Worm (Caenorhabditis elegans) whole organism, L2 larva: ENCODE measurements around the gene Y69E1A.1.

Experiments used
- C34F6.9 ChIP-seq: fragments of 150-350 bp; optimal IDR thresholded peaks from 2 replicates; lab custom pipeline; 2014; ENCODE audit warnings: missing biosample characterization, missing genetic modification characterization
- F13H6.1 ChIP-seq: sonication (generic microtip); optimal IDR thresholded peaks from 2 replicates; lab custom pipeline; 2016; ENCODE audit warnings: missing genetic modification characterization, missing compliant biosample characterization
- R02D3.7 ChIP-seq: fragments of 150-350 bp; optimal IDR thresholded peaks from 2 replicates; lab custom pipeline; 2014; ENCODE audit warnings: missing biosample characterization, missing genetic modification characterization
- Y55F3AM.14 ChIP-seq: fragments of 200-800 bp; sonication (Bioruptor generic); optimal IDR thresholded peaks from 2 replicates; lab custom pipeline; 2018; ENCODE audit warnings: mild to moderate bottlenecking, missing genetic modification characterization, missing compliant biosample characterization
- ZK546.5 ChIP-seq: sonication (generic microtip); optimal IDR thresholded peaks from 2 replicates; lab custom pipeline; 2017; ENCODE audit warnings: missing biosample characterization, missing genetic modification characterization
- alr-1 ChIP-seq: fragments of 150-350 bp; optimal IDR thresholded peaks from 2 replicates; lab custom pipeline; 2014; ENCODE audit warnings: missing biosample characterization, missing genetic modification characterization
- aly-2 ChIP-seq: fragments of 150-350 bp; optimal IDR thresholded peaks from 2 replicates; lab custom pipeline; 2014; ENCODE audit warnings: missing biosample characterization, missing genetic modification characterization
- ama-1 ChIP-seq: fragments of 150-350 bp; optimal IDR thresholded peaks from 2 replicates; lab custom pipeline; 2018; ENCODE audit warnings: inconsistent platforms
- blmp-1 ChIP-seq: sonication (generic microtip); optimal IDR thresholded peaks from 2 replicates; lab custom pipeline; 2017; ENCODE audit warnings: missing genetic modification characterization, mild to moderate bottlenecking, missing compliant biosample characterization, antibody characterized with exemption, moderate library complexity; ENCODE audit not compliant: insufficient read depth
- ceh-16 ChIP-seq: fragments of 150-350 bp; optimal IDR thresholded peaks from 2 replicates; lab custom pipeline; 2014; ENCODE audit warnings: missing biosample characterization, missing genetic modification characterization
- ceh-82 ChIP-seq: fragments of 150-350 bp; optimal IDR thresholded peaks from 2 replicates; lab custom pipeline; 2014; ENCODE audit warnings: missing biosample characterization, missing genetic modification characterization
- crh-2 ChIP-seq: sonication (generic microtip); optimal IDR thresholded peaks from 2 replicates; lab custom pipeline; 2017; ENCODE audit warnings: missing biosample characterization, missing genetic modification characterization
- egl-27 ChIP-seq: sonication (generic microtip); optimal IDR thresholded peaks from 3 replicates; lab custom pipeline; 2017; ENCODE audit warnings: missing biosample characterization, missing genetic modification reagents, missing genetic modification characterization
- elt-1 ChIP-seq: fragments of 150-350 bp; optimal IDR thresholded peaks from 2 replicates; lab custom pipeline; 2014; ENCODE audit warnings: missing biosample characterization, missing genetic modification characterization
- elt-3 ChIP-seq: sonication (generic microtip); optimal IDR thresholded peaks from 2 replicates; lab custom pipeline; 2017; ENCODE audit warnings: missing biosample characterization, missing genetic modification characterization
- fos-1 ChIP-seq: fragments of 150-350 bp; optimal IDR thresholded peaks from 2 replicates; lab custom pipeline; 2014; ENCODE audit warnings: missing biosample characterization, missing genetic modification characterization
- gmeb-1 ChIP-seq: fragments of 150-350 bp; optimal IDR thresholded peaks from 2 replicates; lab custom pipeline; 2014; ENCODE audit warnings: missing biosample characterization, missing genetic modification characterization
- lin-11 ChIP-seq: fragments of 150-350 bp; sonication (generic microtip); optimal IDR thresholded peaks from 2 replicates; lab custom pipeline; 2014; ENCODE audit warnings: missing biosample characterization, missing genetic modification characterization, inconsistent platforms, mixed read lengths
- lin-13 ChIP-seq: fragments of 150-350 bp; optimal IDR thresholded peaks from 2 replicates; lab custom pipeline; 2014; ENCODE audit warnings: missing biosample characterization, missing genetic modification reagents, missing genetic modification characterization
- lin-39 ChIP-seq: fragments of 150-350 bp; optimal IDR thresholded peaks from 2 replicates; lab custom pipeline; 2014; ENCODE audit warnings: missing biosample characterization, missing genetic modification reagents, missing genetic modification characterization
- lsy-2 ChIP-seq, 2 experiments: fragments of 150-350 bp in 1 of 2; sonication (generic microtip) in 1 of 2; optimal IDR thresholded peaks; 2 replicates each; lab custom pipeline; 2014 to 2017; ENCODE audit warnings: missing biosample characterization in 2 of 2, missing genetic modification characterization in 2 of 2
- mab-5 ChIP-seq: fragments of 150-350 bp; optimal IDR thresholded peaks from 2 replicates; lab custom pipeline; 2014; ENCODE audit warnings: missing biosample characterization, missing genetic modification characterization
- mbf-1 ChIP-seq: sonication (generic microtip); optimal IDR thresholded peaks from 2 replicates; lab custom pipeline; 2017; ENCODE audit warnings: missing biosample characterization, missing genetic modification characterization
- mdl-1 ChIP-seq, 2 experiments: fragments of 150-350 bp in 1 of 2; sonication (generic microtip) in 1 of 2; optimal IDR thresholded peaks; 2 replicates each; lab custom pipeline; 2017; ENCODE audit warnings: missing biosample characterization in 2 of 2, missing genetic modification characterization in 2 of 2
- nhr-10 ChIP-seq: sonication (generic microtip); optimal IDR thresholded peaks from 2 replicates; lab custom pipeline; 2017; ENCODE audit warnings: missing biosample characterization, missing genetic modification characterization
- nhr-11 ChIP-seq: fragments of 150-350 bp; optimal IDR thresholded peaks from 2 replicates; lab custom pipeline; 2014; ENCODE audit warnings: missing biosample characterization, missing genetic modification characterization
- nhr-12 ChIP-seq: fragments of 150-350 bp; optimal IDR thresholded peaks from 2 replicates; lab custom pipeline; 2014; ENCODE audit warnings: missing biosample characterization, missing genetic modification characterization
- nhr-129 ChIP-seq: fragments of 150-350 bp; optimal IDR thresholded peaks from 2 replicates; lab custom pipeline; 2014; ENCODE audit warnings: missing biosample characterization, missing genetic modification characterization
- nhr-21 ChIP-seq: fragments of 150-350 bp; optimal IDR thresholded peaks from 2 replicates; lab custom pipeline; 2014; ENCODE audit warnings: missing biosample characterization, missing genetic modification characterization
- nhr-23 ChIP-seq: fragments of 150-350 bp; optimal IDR thresholded peaks from 2 replicates; lab custom pipeline; 2014; ENCODE audit warnings: missing biosample characterization, missing genetic modification reagents, missing genetic modification characterization
- nhr-237 ChIP-seq: fragments of 150-350 bp; optimal IDR thresholded peaks from 2 replicates; lab custom pipeline; 2014; ENCODE audit warnings: missing biosample characterization, missing genetic modification characterization
- nhr-25 ChIP-seq: fragments of 150-350 bp; sonication (generic microtip); optimal IDR thresholded peaks from 3 replicates; lab custom pipeline; 2014; ENCODE audit warnings: missing biosample characterization, missing genetic modification characterization
- nhr-77 ChIP-seq: fragments of 150-350 bp; optimal IDR thresholded peaks from 2 replicates; lab custom pipeline; 2014; ENCODE audit warnings: missing biosample characterization, missing genetic modification characterization
- peb-1 ChIP-seq: fragments of 150-350 bp; optimal IDR thresholded peaks from 2 replicates; lab custom pipeline; 2014; ENCODE audit warnings: missing biosample characterization, missing genetic modification characterization
- sem-4 ChIP-seq: fragments of 150-350 bp; optimal IDR thresholded peaks from 2 replicates; lab custom pipeline; 2014; ENCODE audit warnings: missing biosample characterization, missing genetic modification reagents, missing genetic modification characterization
- skn-1 ChIP-seq: sonication (generic microtip); optimal IDR thresholded peaks from 2 replicates; lab custom pipeline; 2017; ENCODE audit warnings: missing biosample characterization, missing genetic modification characterization
- sma-3 ChIP-seq: sonication (generic microtip); optimal IDR thresholded peaks from 2 replicates; lab custom pipeline; 2016; ENCODE audit warnings: missing genetic modification reagents, missing genetic modification characterization, missing compliant biosample characterization
- sma-9 ChIP-seq, 2 experiments: fragments of 150-350 bp in 1 of 2; sonication (generic microtip) in 1 of 2; optimal IDR thresholded peaks; 2 replicates each; lab custom pipeline; 2014 to 2016; ENCODE audit warnings: missing genetic modification characterization in 2 of 2, mild to moderate bottlenecking in 1 of 2, missing biosample characterization in 1 of 2, missing compliant biosample characterization in 1 of 2, missing genetic modification reagents in 1 of 2, moderate library complexity in 1 of 2
- snpc-4 ChIP-seq: fragments of 150-350 bp; optimal IDR thresholded peaks from 2 replicates; lab custom pipeline; 2014; ENCODE audit warnings: missing biosample characterization, missing genetic modification characterization
- unc-39 ChIP-seq: fragments of 150-350 bp; optimal IDR thresholded peaks from 2 replicates; lab custom pipeline; 2014; ENCODE audit warnings: missing biosample characterization, missing genetic modification characterization
- unc-55 ChIP-seq: fragments of 150-350 bp; sonication (generic microtip); optimal IDR thresholded peaks from 3 replicates; lab custom pipeline; 2014; ENCODE audit warnings: missing biosample characterization, missing genetic modification reagents, missing genetic modification characterization
- unc-62 ChIP-seq: fragments of 150-350 bp; optimal IDR thresholded peaks from 2 replicates; lab custom pipeline; 2014; ENCODE audit warnings: missing biosample characterization, missing genetic modification reagents, missing genetic modification characterization
- zag-1 ChIP-seq: fragments of 150-350 bp; optimal IDR thresholded peaks from 2 replicates; lab custom pipeline; 2014; ENCODE audit warnings: missing biosample characterization, missing genetic modification characterization
- ztf-1 ChIP-seq: fragments of 200-800 bp; sonication (Bioruptor generic); conservative IDR thresholded peaks from 2 replicates; pipeline ENCODE4 v1.3.6; 2022; ENCODE audit warnings: missing genetic modification characterization, missing compliant biosample characterization
- ztf-11 ChIP-seq: sonication (generic microtip); optimal IDR thresholded peaks from 2 replicates; lab custom pipeline; 2017; ENCODE audit warnings: missing biosample characterization, missing genetic modification characterization
- ztf-4 ChIP-seq: fragments of 150-350 bp; optimal IDR thresholded peaks from 2 replicates; lab custom pipeline; 2014; ENCODE audit warnings: missing biosample characterization, missing genetic modification characterization

Y69E1A.1 gene

ce11 chrIV:10950363-10951214 is 1.9 kb upstream of the Y69E1A.1 start:
- TF ChIP-seq nhr-23 (tag; lab: Kevin White, UChicago) (peak; percentile 72), ama-1 (lab: Kevin White, UChicago) (no peak)

ce11 chrIV:10949510-10949909 is 813 bp upstream of the Y69E1A.1 start, which contains the start of gene nsph-3.1:
Gene nsph-3.1, plus strand, starts transcription at chrIV:10949810.
- TF ChIP-seq nhr-23 (tag; lab: Kevin White, UChicago), result no peak
- TF ChIP-seq R02D3.7 (tag; lab: Kevin White, UChicago), result no peak
- no peak for TF ChIP-seq ceh-82
- no peak for TF ChIP-seq fos-1 (tag; lab: Kevin White, UChicago)
- no peak for TF ChIP-seq skn-1 (tag; lab: Kevin White, UChicago)
- TF ChIP-seq C34F6.9, result no peak
- no peak for TF ChIP-seq ztf-1
- TF ChIP-seq sem-4 (tag; lab: Kevin White, UChicago), result no peak
- no peak for TF ChIP-seq lin-39 (tag; lab: Kevin White, UChicago)
- no peak for TF ChIP-seq sma-9 (GFP tag; optimal IDR thresholded peaks at IDR 0.05; lab: Kevin White, UChicago)
- TF ChIP-seq sma-9 (tag; optimal IDR thresholded peaks at IDR 0.05; lab: Kevin White, UChicago), result no peak
- no peak for TF ChIP-seq gmeb-1

ce11 chrIV:10936906-10937540 is 11.7 kb downstream of the Y69E1A.1 start, which contains the start of gene fic-1:
Gene fic-1, plus strand, starts transcription at chrIV:10937454.
- TF ChIP-seq ztf-1, result no peak
- no peak for TF ChIP-seq blmp-1
- TF ChIP-seq elt-1 (tag; lab: Kevin White, UChicago), result no peak
- TF ChIP-seq gmeb-1, result no peak
- no peak for TF ChIP-seq Y55F3AM.14
- no peak for TF ChIP-seq R02D3.7 (tag; lab: Kevin White, UChicago)
- TF ChIP-seq unc-55, result peak; percentile 94
- TF ChIP-seq nhr-21, result no peak
- no peak for TF ChIP-seq ZK546.5 (tag; lab: Kevin White, UChicago)
- TF ChIP-seq mab-5 (tag; lab: Kevin White, UChicago), result peak; percentile 51
- TF ChIP-seq ama-1 (lab: Kevin White, UChicago), result peak; percentile 24
- TF ChIP-seq lin-39 (tag; lab: Kevin White, UChicago), result no peak
- TF ChIP-seq crh-2 (tag; lab: Kevin White, UChicago), result peak; percentile 90
- TF ChIP-seq alr-1 (tag; lab: Kevin White, UChicago), result no peak
- peak; percentile 81 for TF ChIP-seq nhr-129 (tag; lab: Kevin White, UChicago)
- peak; percentile 92 for TF ChIP-seq C34F6.9
- peak; percentile 74 for TF ChIP-seq lin-13 (GFP tag; lab: Kevin White, UChicago)
- TF ChIP-seq nhr-23 (tag; lab: Kevin White, UChicago), result no peak
- TF ChIP-seq skn-1 (tag; lab: Kevin White, UChicago), result peak; percentile 38
- TF ChIP-seq F13H6.1 (tag; lab: Kevin White, UChicago), result peak; percentile 44
- TF ChIP-seq unc-62 (GFP tag; lab: Kevin White, UChicago), result no peak
- TF ChIP-seq nhr-25 (tag; lab: Kevin White, UChicago), result no peak
- peak; percentile 37 to 83 for TF ChIP-seq lsy-2 (tag; optimal IDR thresholded peaks at IDR 0.05; lab: Kevin White, UChicago)
- TF ChIP-seq mbf-1 (tag; lab: Kevin White, UChicago), result no peak
- no peak for TF ChIP-seq ceh-16 (tag; lab: Kevin White, UChicago)
- peak; percentile 36 for TF ChIP-seq snpc-4
- TF ChIP-seq nhr-77 (tag; lab: Kevin White, UChicago), result no peak
- peak; percentile 63 for TF ChIP-seq ztf-4 (tag; lab: Kevin White, UChicago)
- TF ChIP-seq nhr-11 (tag; lab: Kevin White, UChicago), result no peak
- no peak for TF ChIP-seq unc-39 (tag; lab: Kevin White, UChicago)
- TF ChIP-seq fos-1 (tag; lab: Kevin White, UChicago), result peak; percentile 19
- TF ChIP-seq elt-3 (tag; lab: Kevin White, UChicago), result no peak
- TF ChIP-seq zag-1 (tag; lab: Kevin White, UChicago), result peak; percentile 64
- TF ChIP-seq mdl-1 (tag; optimal IDR thresholded peaks at IDR 0.05; lab: Kevin White, UChicago), result peak; percentile 77 to 84
- no peak for TF ChIP-seq egl-27 (tag; lab: Kevin White, UChicago)
- no peak for TF ChIP-seq nhr-237 (tag; lab: Kevin White, UChicago)
- TF ChIP-seq sma-3, result peak; percentile 22
- peak; percentile 84 for TF ChIP-seq sma-9 (GFP tag; optimal IDR thresholded peaks at IDR 0.05; lab: Kevin White, UChicago)
- no peak for TF ChIP-seq sma-9 (tag; optimal IDR thresholded peaks at IDR 0.05; lab: Kevin White, UChicago)
- no peak for TF ChIP-seq peb-1 (tag; lab: Kevin White, UChicago)
- TF ChIP-seq nhr-12 (tag; lab: Kevin White, UChicago), result no peak
- no peak for TF ChIP-seq aly-2 (tag; lab: Kevin White, UChicago)
- no peak for TF ChIP-seq ztf-11
- TF ChIP-seq lin-11 (tag; lab: Kevin White, UChicago), result no peak
- TF ChIP-seq nhr-10 (tag; lab: Kevin White, UChicago), result no peak
